Worm (Caenorhabditis elegans) whole organism, mixed stage, embryonic: ENCODE results near the gene fbxb-11.

Source experiments
- cnd-1 ChIP-seq: fragments of 200-800 bp; sonication (Bioruptor generic); optimal IDR thresholded peaks from 2 replicates; lab custom pipeline; 2018; ENCODE audit warnings: mild to moderate bottlenecking, missing genetic modification characterization, missing compliant biosample characterization
- elt-1 ChIP-seq: sonication (generic microtip); optimal IDR thresholded peaks from 2 replicates; lab custom pipeline; 2017; ENCODE audit warnings: missing genetic modification characterization, mild to moderate bottlenecking, missing compliant biosample characterization, antibody characterized with exemption, moderate library complexity, borderline replicate concordance; ENCODE audit not compliant: insufficient read depth
- elt-3 ChIP-seq: fragments of 150-350 bp; optimal IDR thresholded peaks from 2 replicates; lab custom pipeline; 2014; ENCODE audit warnings: missing biosample characterization, missing genetic modification characterization
- lin-13 ChIP-seq: fragments of 150-350 bp; optimal IDR thresholded peaks from 2 replicates; lab custom pipeline; 2014; ENCODE audit warnings: missing biosample characterization, missing genetic modification characterization
- mab-5 ChIP-seq: fragments of 150-350 bp; optimal IDR thresholded peaks from 2 replicates; lab custom pipeline; 2014; ENCODE audit warnings: missing biosample characterization, missing genetic modification characterization
- nhr-12 ChIP-seq: fragments of 150-350 bp; optimal IDR thresholded peaks from 2 replicates; lab custom pipeline; 2014; ENCODE audit warnings: missing biosample characterization, missing genetic modification characterization
- nhr-237 ChIP-seq: fragments of 150-350 bp; optimal IDR thresholded peaks from 2 replicates; lab custom pipeline; 2014; ENCODE audit warnings: missing biosample characterization, missing genetic modification characterization
- nhr-76 ChIP-seq: sonication (generic microtip); optimal IDR thresholded peaks from 2 replicates; lab custom pipeline; 2017; ENCODE audit warnings: missing biosample characterization, missing genetic modification characterization
- pha-4 ChIP-seq: fragments of 150-350 bp; optimal IDR thresholded peaks from 2 replicates; lab custom pipeline; 2018; ENCODE audit warnings: missing biosample characterization, missing genetic modification reagents, missing genetic modification characterization
- sptf-1 ChIP-seq: sonication (generic microtip); optimal IDR thresholded peaks from 2 replicates; lab custom pipeline; 2017; ENCODE audit warnings: mild to moderate bottlenecking, missing genetic modification characterization, moderate library complexity, missing compliant biosample characterization
- unc-39 ChIP-seq: fragments of 150-350 bp; optimal IDR thresholded peaks from 2 replicates; lab custom pipeline; 2014; ENCODE audit warnings: missing biosample characterization, missing genetic modification characterization
- unc-62 ChIP-seq: fragments of 150-350 bp; optimal IDR thresholded peaks from 2 replicates; lab custom pipeline; 2014; ENCODE audit warnings: missing biosample characterization, missing genetic modification reagents, missing genetic modification characterization
- ztf-11 ChIP-seq: fragments of 150-350 bp; optimal IDR thresholded peaks from 2 replicates; lab custom pipeline; 2014; ENCODE audit warnings: missing biosample characterization, missing genetic modification characterization

ce11 chrII:1750413-1750812 lies 26.0 kb downstream of the fbxb-11 start, which contains the start of the genes F36H5.13 and F36H5.8:
- TF ChIP-seq nhr-237 (tag; lab: Kevin White, UChicago) (no peak), lin-13 (tag; lab: Kevin White, UChicago) (no peak), nhr-76 (tag; lab: Kevin White, UChicago) (no peak), elt-1 (tag; lab: Kevin White, UChicago) (no peak), nhr-12 (no peak), ztf-11 (tag; lab: Kevin White, UChicago) (no peak), unc-39 (tag; lab: Kevin White, UChicago) (no peak), elt-3 (no peak), cnd-1 (tag; lab: Kevin White, UChicago) (no peak), pha-4 (tag; lab: Kevin White, UChicago) (no peak), mab-5 (no peak), sptf-1 (tag; lab: Kevin White, UChicago) (no peak), unc-62 (GFP tag; lab: Kevin White, UChicago) (no peak)
